Worm (Caenorhabditis elegans) whole organism, L3 larva: ENCODE measurements around the gene tsp-8.
A peak's percentile ranks its signal among the peaks of the same experiment; 100 is the strongest.

Experiments used
- ama-1 ChIP-seq: fragments of 150-350 bp; optimal IDR thresholded peaks from 2 replicates; lab custom pipeline; 2018
- fos-1 ChIP-seq: fragments of 150-350 bp; optimal IDR thresholded peaks from 2 replicates; lab custom pipeline; 2014; ENCODE audit warnings: missing biosample characterization, missing genetic modification characterization
- lsy-12 ChIP-seq: sonication (generic microtip); optimal IDR thresholded peaks from 2 replicates; lab custom pipeline; 2016; ENCODE audit warnings: mild to moderate bottlenecking, missing genetic modification characterization, missing compliant biosample characterization
- mdl-1 ChIP-seq: fragments of 150-350 bp; optimal IDR thresholded peaks from 2 replicates; lab custom pipeline; 2014; ENCODE audit warnings: missing biosample characterization, missing genetic modification characterization
- mml-1 ChIP-seq: fragments of 150-350 bp; sonication (generic microtip); optimal IDR thresholded peaks from 3 replicates; lab custom pipeline; 2014; ENCODE audit warnings: missing biosample characterization, missing genetic modification characterization
- nhr-12 ChIP-seq: fragments of 150-350 bp; optimal IDR thresholded peaks from 2 replicates; lab custom pipeline; 2014; ENCODE audit warnings: missing biosample characterization, missing genetic modification characterization
- nhr-28 ChIP-seq: fragments of 150-350 bp; optimal IDR thresholded peaks from 2 replicates; lab custom pipeline; 2014; ENCODE audit warnings: missing biosample characterization, missing genetic modification characterization
- pqm-1 ChIP-seq: fragments of 150-350 bp; optimal IDR thresholded peaks from 2 replicates; lab custom pipeline; 2017; ENCODE audit warnings: missing biosample characterization, missing genetic modification characterization, inconsistent platforms
- skn-1 ChIP-seq: fragments of 150-350 bp; optimal IDR thresholded peaks from 2 replicates; lab custom pipeline; 2014; ENCODE audit warnings: missing biosample characterization, missing genetic modification characterization
- snpc-4 ChIP-seq: fragments of 150-350 bp; optimal IDR thresholded peaks from 2 replicates; lab custom pipeline; 2014; ENCODE audit warnings: missing biosample characterization, missing genetic modification characterization
- tbx-2 ChIP-seq: sonication (generic microtip); optimal IDR thresholded peaks from 2 replicates; lab custom pipeline; 2016; ENCODE audit warnings: mild to moderate bottlenecking, missing genetic modification characterization, missing compliant biosample characterization
- unc-62 ChIP-seq: fragments of 150-350 bp; sonication (generic microtip); optimal IDR thresholded peaks from 4 replicates; lab custom pipeline; 2014; ENCODE audit warnings: missing biosample characterization, missing genetic modification reagents, missing genetic modification characterization
- ztf-11 ChIP-seq: fragments of 150-350 bp; optimal IDR thresholded peaks from 2 replicates; lab custom pipeline; 2014; ENCODE audit warnings: missing biosample characterization, missing genetic modification characterization
- ztf-4 ChIP-seq: fragments of 150-350 bp; optimal IDR thresholded peaks from 2 replicates; lab custom pipeline; 2014; ENCODE audit warnings: missing biosample characterization, missing genetic modification characterization

- TF ChIP-seq skn-1 (tag; lab: Kevin White, UChicago) (no peak), ztf-11 (tag; lab: Kevin White, UChicago) (no peak), pqm-1 (no peak), mdl-1 (tag; lab: Kevin White, UChicago) (no peak), nhr-28 (no peak), nhr-12 (tag; lab: Kevin White, UChicago) (no peak), unc-62 (GFP tag; lab: Kevin White, UChicago) (no peak), mml-1 (tag; lab: Kevin White, UChicago) (no peak), snpc-4 (tag; lab: Kevin White, UChicago) (no peak), lsy-12 (tag; lab: Kevin White, UChicago) (no peak), fos-1 (tag; lab: Kevin White, UChicago) (peak; percentile 34), ztf-4 (no peak), ama-1 (lab: Kevin White, UChicago) (no peak), tbx-2 (tag; lab: Kevin White, UChicago) (no peak)
These were observed 18.1 kb downstream of the tsp-8 start, which contains the start of gene atrn-1 for ce11 chrX:14711168-14711629.
